Fruit fly (Drosophila melanogaster) whole organism, embryonic: ENCODE data around the gene CG31743.
A peak's percentile ranks its signal among the peaks of the same experiment; 100 is the strongest.

Source experiments
- Ada2b ChIP-seq: fragments of 200-800 bp; sonication (Bioruptor generic); IDR thresholded peaks from 2 replicates; pipeline ENCODE4 v1.3.6; 2022; ENCODE audit warnings: missing biosample characterization, missing genetic modification characterization
- Asciz ChIP-seq: fragments of 200-800 bp; sonication (Bioruptor generic); optimal IDR thresholded peaks from 2 replicates; lab custom pipeline; 2017; ENCODE audit warnings: missing biosample characterization, mild to moderate bottlenecking, missing genetic modification characterization, missing genetic modification reagents
- CG1024 ChIP-seq: fragments of 200-800 bp; sonication (Bioruptor generic); IDR thresholded peaks from 2 replicates; pipeline ENCODE4 v1.3.6; 2022; ENCODE audit warnings: missing biosample characterization, missing genetic modification characterization
- CG10274 ChIP-seq: fragments of 200-800 bp; sonication (Bioruptor generic); optimal IDR thresholded peaks from 3 replicates; lab custom pipeline; 2017; ENCODE audit warnings: missing biosample characterization, mild to moderate bottlenecking, missing genetic modification characterization
- CG11093 ChIP-seq: fragments of 200-800 bp; sonication (Bioruptor generic); IDR thresholded peaks from 3 replicates; pipeline ENCODE4 v1.3.6; 2022; ENCODE audit warnings: missing biosample characterization, missing genetic modification characterization
- CG11504 ChIP-seq: fragments of 200-800 bp; sonication (Bioruptor generic); optimal IDR thresholded peaks from 3 replicates; lab custom pipeline; 2019; ENCODE audit warnings: missing biosample characterization, mild to moderate bottlenecking, missing genetic modification characterization, moderate library complexity
- CG11696 ChIP-seq: fragments of 200-800 bp; sonication (Bioruptor generic); IDR thresholded peaks from 2 replicates; pipeline ENCODE4 v1.3.6; 2022; ENCODE audit warnings: missing biosample characterization, missing genetic modification characterization
- CG14014 ChIP-seq: fragments of 200-800 bp; sonication (Bioruptor generic); IDR thresholded peaks from 2 replicates; pipeline ENCODE4 v1.3.6; 2022; ENCODE audit warnings: missing biosample characterization, missing genetic modification characterization
- CG15269 ChIP-seq: fragments of 200-800 bp; sonication (Bioruptor generic); optimal IDR thresholded peaks from 2 replicates; lab custom pipeline; 2018; ENCODE audit warnings: missing biosample characterization, mild to moderate bottlenecking, missing genetic modification characterization, moderate library complexity
- CG1529 ChIP-seq: fragments of 200-800 bp; sonication (Bioruptor generic); optimal IDR thresholded peaks from 3 replicates; lab custom pipeline; 2018; ENCODE audit warnings: missing biosample characterization, missing genetic modification characterization
- CG17912 ChIP-seq: fragments of 200-800 bp; sonication (Bioruptor generic); optimal IDR thresholded peaks from 2 replicates; lab custom pipeline; 2018; ENCODE audit warnings: missing biosample characterization, mild to moderate bottlenecking, missing genetic modification characterization
- CG2129 ChIP-seq: fragments of 200-800 bp; sonication (Bioruptor generic); IDR thresholded peaks from 2 replicates; pipeline ENCODE4 v1.3.6; 2022; ENCODE audit warnings: missing biosample characterization, missing genetic modification characterization; ENCODE audit not compliant: partially characterized antibody
- CG3065 ChIP-seq: fragments of 200-800 bp; sonication (Bioruptor generic); optimal IDR thresholded peaks from 2 replicates; lab custom pipeline; 2016; ENCODE audit warnings: missing biosample characterization, missing genetic modification characterization
- CG31224 ChIP-seq: fragments of 200-800 bp; sonication (Bioruptor generic); IDR thresholded peaks from 2 replicates; pipeline ENCODE4 v1.3.6; 2022; ENCODE audit warnings: missing biosample characterization, missing genetic modification characterization
- CG31388 ChIP-seq: fragments of 200-800 bp; sonication (Bioruptor generic); optimal IDR thresholded peaks from 2 replicates; lab custom pipeline; 2016; ENCODE audit warnings: missing biosample characterization, missing genetic modification characterization
- CG3163 ChIP-seq: fragments of 200-800 bp; sonication (Bioruptor generic); optimal IDR thresholded peaks from 3 replicates; lab custom pipeline; 2016; ENCODE audit warnings: missing biosample characterization, missing genetic modification characterization
- CG32772 ChIP-seq: fragments of 200-800 bp; sonication (Bioruptor generic); IDR thresholded peaks from 2 replicates; pipeline ENCODE4 v1.3.6; 2022; ENCODE audit warnings: missing biosample characterization, missing genetic modification characterization
- CG3407 ChIP-seq: fragments of 200-800 bp; sonication (Bioruptor generic); optimal IDR thresholded peaks from 2 replicates; lab custom pipeline; 2018; ENCODE audit warnings: missing biosample characterization, mild to moderate bottlenecking, missing genetic modification characterization
- CG5953 ChIP-seq: fragments of 200-800 bp; sonication (Bioruptor generic); IDR thresholded peaks from 2 replicates; pipeline ENCODE4 v1.3.6; 2022; ENCODE audit warnings: missing biosample characterization, missing genetic modification characterization
- CG8388 ChIP-seq: fragments of 200-800 bp; sonication (Bioruptor generic); optimal IDR thresholded peaks from 2 replicates; lab custom pipeline; 2019; ENCODE audit warnings: missing biosample characterization, mild to moderate bottlenecking, missing genetic modification characterization, moderate library complexity
- CG9215 ChIP-seq: fragments of 200-800 bp; sonication (Bioruptor generic); IDR thresholded peaks from 2 replicates; pipeline ENCODE4 v1.3.6; 2022; ENCODE audit warnings: missing biosample characterization, missing genetic modification characterization
- D19B ChIP-seq: fragments of 200-800 bp; sonication (Bioruptor generic); optimal IDR thresholded peaks from 2 replicates; lab custom pipeline; 2017; ENCODE audit warnings: missing biosample characterization, mild to moderate bottlenecking, missing genetic modification characterization
- Dfd ChIP-seq, 2 experiments: fragments of >200 bp; optimal IDR thresholded peaks; 2 replicates each; lab custom pipeline; 2017; ENCODE audit warnings: missing biosample characterization in 2 of 2, missing genetic modification characterization in 2 of 2
- Dip3 ChIP-seq: fragments of 200-800 bp; sonication (Bioruptor generic); optimal IDR thresholded peaks from 3 replicates; lab custom pipeline; 2016; ENCODE audit warnings: missing biosample characterization, missing genetic modification characterization
- Ets97D ChIP-seq: fragments of 200-800 bp; sonication (Bioruptor generic); optimal IDR thresholded peaks from 3 replicates; lab custom pipeline; 2016; ENCODE audit warnings: missing biosample characterization, missing genetic modification characterization
- HHEX ChIP-seq: fragments of 200-800 bp; sonication (Bioruptor generic); optimal IDR thresholded peaks from 3 replicates; lab custom pipeline; 2017; ENCODE audit warnings: missing biosample characterization, mild to moderate bottlenecking, missing genetic modification characterization, missing genetic modification reagents
- HLH3B ChIP-seq: fragments of 200-800 bp; sonication (Bioruptor generic); IDR thresholded peaks from 2 replicates; pipeline ENCODE4 v1.3.6; 2022; ENCODE audit warnings: missing biosample characterization, missing genetic modification characterization
- Hmx ChIP-seq: fragments of 200-800 bp; sonication (Bioruptor generic); optimal IDR thresholded peaks from 2 replicates; lab custom pipeline; 2016; ENCODE audit warnings: missing biosample characterization, missing genetic modification characterization
- MBD-R2 ChIP-seq: fragments of 200-800 bp; sonication (Bioruptor generic); IDR thresholded peaks from 2 replicates; pipeline ENCODE4 v1.3.6; 2022; ENCODE audit warnings: missing biosample characterization, missing genetic modification characterization
- Max ChIP-seq: fragments of 200-800 bp; sonication (Bioruptor generic); optimal IDR thresholded peaks from 2 replicates; lab custom pipeline; 2016; ENCODE audit warnings: missing biosample characterization, mild to moderate bottlenecking, missing genetic modification characterization
- Scr ChIP-seq: fragments of 200-800 bp; sonication (Bioruptor generic); IDR thresholded peaks from 2 replicates; pipeline ENCODE4 v1.3.6; 2022; ENCODE audit warnings: missing biosample characterization, missing genetic modification characterization; ENCODE audit not compliant: partially characterized antibody
- Usf ChIP-seq: fragments of 200-800 bp; sonication (Bioruptor generic); optimal IDR thresholded peaks from 2 replicates; lab custom pipeline; 2017; ENCODE audit warnings: missing genotype, missing biosample characterization, missing genetic modification characterization
- ash1 ChIP-seq: fragments of 200-800 bp; sonication (Bioruptor generic); optimal IDR thresholded peaks from 2 replicates; lab custom pipeline; 2018; ENCODE audit warnings: missing biosample characterization, mild to moderate bottlenecking, missing genetic modification characterization
- bsh ChIP-seq, 2 experiments: fragments of 200-800 bp; sonication (Bioruptor generic); optimal IDR thresholded peaks; 2 replicates each; lab custom pipeline; 2017 to 2018; ENCODE audit warnings: mild to moderate bottlenecking in 2 of 2, missing biosample characterization in 2 of 2, missing genetic modification characterization in 2 of 2, moderate library complexity in 1 of 2
- btn ChIP-seq: fragments of 200-800 bp; sonication (Bioruptor generic); optimal IDR thresholded peaks from 2 replicates; lab custom pipeline; 2016; ENCODE audit warnings: missing biosample characterization, missing genetic modification characterization
- hbn ChIP-seq: fragments of 200-800 bp; sonication (Bioruptor generic); IDR thresholded peaks from 2 replicates; pipeline ENCODE4 v1.3.6; 2022; ENCODE audit warnings: missing biosample characterization, missing genetic modification characterization; ENCODE audit not compliant: partially characterized antibody
- hth ChIP-seq: fragments of >200 bp; optimal IDR thresholded peaks from 2 replicates; lab custom pipeline; 2017; ENCODE audit warnings: inconsistent platforms
- lmd ChIP-seq: fragments of 200-800 bp; sonication (Bioruptor generic); IDR thresholded peaks from 2 replicates; pipeline ENCODE4 v1.3.6; 2022; ENCODE audit warnings: missing biosample characterization, missing genetic modification characterization
- odd ChIP-seq: fragments of 200-800 bp; sonication (Bioruptor generic); optimal IDR thresholded peaks from 2 replicates; lab custom pipeline; 2017; ENCODE audit warnings: missing biosample characterization, mild to moderate bottlenecking, missing genetic modification characterization
- pnt ChIP-seq: fragments of 200-800 bp; sonication (Bioruptor generic); optimal IDR thresholded peaks from 3 replicates; lab custom pipeline; 2016; ENCODE audit warnings: missing biosample characterization, missing genetic modification characterization
- repo ChIP-seq: fragments of 200-800 bp; sonication (Bioruptor generic); optimal IDR thresholded peaks from 2 replicates; lab custom pipeline; 2016; ENCODE audit warnings: missing biosample characterization, missing genetic modification characterization
- row ChIP-seq: fragments of 200-800 bp; sonication (Bioruptor generic); IDR thresholded peaks from 3 replicates; pipeline ENCODE4 v1.3.6; 2022; ENCODE audit warnings: missing biosample characterization, missing genetic modification characterization
- sd ChIP-seq: fragments of 200-800 bp; sonication (Bioruptor generic); optimal IDR thresholded peaks from 3 replicates; lab custom pipeline; 2018; ENCODE audit warnings: missing biosample characterization, mild to moderate bottlenecking, missing genetic modification characterization, moderate library complexity
- seq ChIP-seq: fragments of 200-800 bp; sonication (Bioruptor generic); IDR thresholded peaks from 2 replicates; pipeline ENCODE4 v1.3.6; 2022; ENCODE audit warnings: missing biosample characterization, missing genetic modification characterization
- sisA ChIP-seq: fragments of 200-800 bp; sonication (Bioruptor generic); IDR thresholded peaks from 2 replicates; pipeline ENCODE4 v1.3.6; 2022; ENCODE audit warnings: missing biosample characterization, missing genetic modification characterization
- slbo ChIP-seq: fragments of 200-800 bp; sonication (Bioruptor generic); IDR thresholded peaks from 2 replicates; pipeline ENCODE4 v1.3.6; 2022; ENCODE audit warnings: missing biosample characterization, missing genetic modification characterization
- slou ChIP-seq: fragments of 200-800 bp; sonication (Bioruptor generic); optimal IDR thresholded peaks from 3 replicates; lab custom pipeline; 2016; ENCODE audit warnings: missing biosample characterization, missing genetic modification characterization
- tll ChIP-seq, 2 experiments: fragments of 200-800 bp in 1 of 2; fragments of >200 bp in 1 of 2; sonication (Bioruptor generic) in 1 of 2; optimal IDR thresholded peaks; 2 replicates each; lab custom pipeline; 2017 to 2019; ENCODE audit warnings: missing biosample characterization in 2 of 2, missing genetic modification characterization in 2 of 2, mild to moderate bottlenecking in 1 of 2, moderate library complexity in 1 of 2
- trem ChIP-seq: fragments of 200-800 bp; optimal IDR thresholded peaks from 3 replicates; lab custom pipeline; 2019; ENCODE audit warnings: missing biosample characterization, mild to moderate bottlenecking, missing genetic modification characterization, moderate library complexity

The CG31743 gene

DNA sequence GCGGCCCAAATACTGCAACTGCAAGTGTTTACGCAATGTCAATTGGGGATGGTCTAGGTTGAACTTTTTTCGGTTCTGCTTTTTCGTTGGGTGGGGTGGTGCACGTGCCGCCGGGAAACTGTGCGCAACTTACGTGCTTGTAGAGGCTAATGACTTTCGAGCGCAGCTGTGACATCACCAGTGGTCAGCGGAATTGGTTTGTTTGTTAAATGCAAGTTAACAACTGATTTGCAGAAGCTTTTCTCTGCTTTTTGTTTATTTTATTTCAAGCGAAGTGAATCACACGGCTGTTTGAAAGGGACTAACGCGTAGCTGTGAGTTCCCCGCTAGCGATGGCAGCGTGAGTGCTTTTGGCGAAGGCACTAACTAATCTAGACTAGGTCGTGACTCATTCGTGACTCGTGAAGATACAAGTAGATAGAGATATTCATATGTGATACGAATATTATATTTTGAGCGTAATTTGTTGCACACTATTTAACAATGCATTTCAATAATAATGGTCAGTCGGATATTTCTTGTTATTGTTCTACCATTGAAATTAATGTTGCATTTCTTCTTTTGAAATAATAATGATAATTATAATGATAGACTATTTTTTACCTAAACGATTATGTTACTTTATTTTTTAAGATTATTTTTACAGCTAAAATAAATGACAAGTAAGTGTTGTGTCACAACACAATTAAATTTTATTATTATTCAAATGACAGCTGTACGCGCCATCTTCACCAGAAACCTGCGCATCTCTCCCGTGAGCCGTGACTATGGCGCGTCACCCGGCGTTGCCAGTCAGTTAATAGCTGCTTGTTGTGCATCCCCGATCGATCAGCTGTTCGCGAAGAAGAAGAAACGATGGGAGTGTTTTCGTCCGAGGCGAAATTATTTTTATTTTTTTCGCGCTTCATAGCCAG is 8.6 kb downstream of the CG31743 start, which contains the start of the genes osi and tweek (continued):
- TF ChIP-seq CG1024 (peak; percentile 31; the same call in 1 of the 2 replicates), CG9215 (GFP tag; lab: Robert Waterston, UW) (peak; percentile 49), repo (GFP tag; lab: Kevin White, UChicago) (no peak), CG5953 (GFP tag; lab: Robert Waterston, UW) (no peak), Ada2b (0 out of 2 replicates have a peak, but pooled peaks have one; percentile 16), seq (GFP tag; lab: Robert Waterston, UW) (no peak), Max (GFP tag; lab: Kevin White, UChicago) (peak; percentile 46), Ets97D (no peak), row (GFP tag; lab: Robert Waterston, UW) (peak; percentile 91), CG31224 (GFP tag; lab: Robert Waterston, UW) (no peak), odd (GFP tag; lab: Kevin White, UChicago) (no peak), sisA (GFP tag; lab: Robert Waterston, UW) (peak; percentile 54; the same call in 1 of the 2 replicates), hbn (GFP tag; lab: Robert Waterston, UW) (peak; percentile 70), CG10274 (GFP tag; lab: Kevin White, UChicago) (no peak), CG11696 (GFP tag; lab: Robert Waterston, UW) (no peak), CG2129 (GFP tag; lab: Robert Waterston, UW) (peak; percentile 40; the same call in 1 of the 2 replicates), CG3065 (GFP tag; lab: Kevin White, UChicago) (no peak), D19B (GFP tag; lab: Kevin White, UChicago) (no peak), bsh (GFP tag; optimal IDR thresholded peaks at IDR 0.05; lab: Kevin White, UChicago) (no peak), slbo (peak; percentile 89), CG3407 (no peak), btn (GFP tag; lab: Kevin White, UChicago) (no peak), trem (tag; lab: Kevin White, UChicago) (peak; percentile 58), Hmx (GFP tag; lab: Kevin White, UChicago) (no peak), CG1529 (GFP tag; lab: Kevin White, UChicago) (no peak), CG3163 (no peak), tll (GFP tag; optimal IDR thresholded peaks at IDR 0.05; lab: Kevin White, UChicago) (peak in 1 of 2 experiments; percentile 62), MBD-R2 (GFP tag; lab: Robert Waterston, UW) (peak; percentile 75), Asciz (GFP tag; lab: Kevin White, UChicago) (no peak), lmd (GFP tag; lab: Robert Waterston, UW) (peak; percentile 76), HLH3B (no peak), CG17912 (GFP tag; lab: Kevin White, UChicago) (no peak), CG14014 (GFP tag; lab: Robert Waterston, UW) (no peak), pnt (GFP tag; lab: Kevin White, UChicago) (peak; percentile 32), CG32772 (no peak), CG8388 (GFP tag; lab: Kevin White, UChicago) (no peak), sd (tag; lab: Kevin White, UChicago) (no peak), Dip3 (GFP tag; lab: Kevin White, UChicago) (peak; percentile 11), slou (GFP tag; lab: Kevin White, UChicago) (peak; percentile 54), CG15269 (tag; lab: Kevin White, UChicago) (peak; percentile 11), CG11504 (tag; lab: Kevin White, UChicago) (no peak), HHEX (GFP tag; lab: Kevin White, UChicago) (no peak), ash1 (no peak), hth (lab: Kevin White, UChicago) (no peak), CG31388 (GFP tag; lab: Kevin White, UChicago) (peak; percentile 8), Usf (GFP tag; lab: Kevin White, UChicago) (peak; percentile 26), CG11093 (GFP tag; lab: Robert Waterston, UW) (no peak), Scr (GFP tag; lab: Robert Waterston, UW) (peak; percentile 91), Dfd (GFP tag; optimal IDR thresholded peaks at IDR 0.05; lab: Kevin White, UChicago) (no peak)
